Worm (Caenorhabditis elegans) whole organism, late embryonic: Measurements from ENCODE around the gene T25D3.3.

Experiments
- C08G9.2 ChIP-seq: sonication (generic microtip); optimal IDR thresholded peaks from 2 replicates; lab custom pipeline; 2016; ENCODE audit warnings: mild to moderate bottlenecking, missing genetic modification characterization, moderate library complexity, missing compliant biosample characterization
- C38D4.7 ChIP-seq: fragments of 200-800 bp; sonication (Bioruptor generic); optimal IDR thresholded peaks from 2 replicates; lab custom pipeline; 2018; ENCODE audit warnings: mild to moderate bottlenecking, missing genetic modification characterization, moderate library complexity, missing compliant biosample characterization
- K02D7.2 ChIP-seq: sonication (generic microtip); optimal IDR thresholded peaks from 2 replicates; lab custom pipeline; 2017; ENCODE audit warnings: mild to moderate bottlenecking, missing genetic modification characterization, missing compliant biosample characterization
- K09A11.1 ChIP-seq: sonication (generic microtip); optimal IDR thresholded peaks from 2 replicates; lab custom pipeline; 2017; ENCODE audit warnings: antibody characterized with exemption, mild to moderate bottlenecking, missing genetic modification characterization, missing compliant biosample characterization; ENCODE audit not compliant: insufficient read depth
- T23F11.4 ChIP-seq: fragments of 200-800 bp; sonication (Bioruptor generic); optimal IDR thresholded peaks from 2 replicates; lab custom pipeline; 2018; ENCODE audit warnings: mild to moderate bottlenecking, missing genetic modification characterization, missing compliant biosample characterization
- Y22D7AL.16 ChIP-seq: sonication (generic microtip); optimal IDR thresholded peaks from 2 replicates; lab custom pipeline; 2016; ENCODE audit warnings: missing genetic modification characterization, missing compliant biosample characterization
- ama-1 ChIP-seq: fragments of 150-350 bp; optimal IDR thresholded peaks from 2 replicates; lab custom pipeline; 2014
- ceh-18 ChIP-seq: sonication (generic microtip); optimal IDR thresholded peaks from 2 replicates; lab custom pipeline; 2016; ENCODE audit warnings: missing genetic modification characterization, missing compliant biosample characterization
- ceh-24 ChIP-seq: sonication (generic microtip); optimal IDR thresholded peaks from 2 replicates; lab custom pipeline; 2016; ENCODE audit warnings: mild to moderate bottlenecking, missing genetic modification characterization, missing compliant biosample characterization
- ceh-30 ChIP-seq: fragments of 150-350 bp; optimal IDR thresholded peaks from 2 replicates; lab custom pipeline; 2014; ENCODE audit warnings: missing biosample characterization, missing genetic modification characterization
- ceh-34 ChIP-seq: sonication (generic microtip); optimal IDR thresholded peaks from 2 replicates; lab custom pipeline; 2016; ENCODE audit warnings: mild to moderate bottlenecking, missing genetic modification characterization, missing compliant biosample characterization
- ceh-45 ChIP-seq: fragments of 200-800 bp; sonication (Bioruptor generic); IDR thresholded peaks from 2 replicates; pipeline ENCODE4 v1.3.6; 2022; ENCODE audit warnings: missing genetic modification reagents, missing genetic modification characterization, missing compliant biosample characterization
- ceh-48 ChIP-seq: sonication (generic microtip); optimal IDR thresholded peaks from 2 replicates; lab custom pipeline; 2016; ENCODE audit warnings: missing genetic modification characterization, inconsistent platforms, missing compliant biosample characterization
- ceh-9 ChIP-seq: sonication (generic microtip); optimal IDR thresholded peaks from 2 replicates; lab custom pipeline; 2016; ENCODE audit warnings: mild to moderate bottlenecking, missing genetic modification characterization, inconsistent platforms, missing compliant biosample characterization
- che-1 ChIP-seq: sonication (generic microtip); optimal IDR thresholded peaks from 2 replicates; lab custom pipeline; 2016; ENCODE audit warnings: mild to moderate bottlenecking, missing genetic modification characterization, missing compliant biosample characterization
- dmd-4 ChIP-seq: sonication (generic microtip); optimal IDR thresholded peaks from 2 replicates; lab custom pipeline; 2016; ENCODE audit warnings: borderline replicate concordance, missing genetic modification characterization, missing compliant biosample characterization
- elt-4 ChIP-seq: sonication (generic microtip); optimal IDR thresholded peaks from 2 replicates; lab custom pipeline; 2016; ENCODE audit warnings: missing genetic modification characterization, missing compliant biosample characterization
- ets-4 ChIP-seq: sonication (generic microtip); optimal IDR thresholded peaks from 2 replicates; lab custom pipeline; 2016; ENCODE audit warnings: missing genetic modification characterization, missing compliant biosample characterization
- eyg-1 ChIP-seq: sonication (generic microtip); optimal IDR thresholded peaks from 2 replicates; lab custom pipeline; 2016; ENCODE audit warnings: missing genotype, missing genetic modification characterization, missing compliant biosample characterization
- fax-1 ChIP-seq: sonication (generic microtip); optimal IDR thresholded peaks from 2 replicates; lab custom pipeline; 2016; ENCODE audit warnings: missing genotype, missing genetic modification characterization, missing compliant biosample characterization
- fkh-6 ChIP-seq: sonication (generic microtip); optimal IDR thresholded peaks from 2 replicates; lab custom pipeline; 2016; ENCODE audit warnings: missing genetic modification characterization, missing compliant biosample characterization
- gmeb-2 ChIP-seq: sonication (generic microtip); optimal IDR thresholded peaks from 2 replicates; lab custom pipeline; 2016; ENCODE audit warnings: missing genetic modification characterization, inconsistent platforms, missing compliant biosample characterization
- hlh-13 ChIP-seq: fragments of 200-800 bp; sonication (Bioruptor generic); optimal IDR thresholded peaks from 2 replicates; lab custom pipeline; 2018; ENCODE audit warnings: mild to moderate bottlenecking, missing genetic modification characterization, missing compliant biosample characterization
- hlh-15 ChIP-seq: sonication (generic microtip); optimal IDR thresholded peaks from 2 replicates; lab custom pipeline; 2016; ENCODE audit warnings: missing genetic modification characterization, missing compliant biosample characterization
- hlh-6 ChIP-seq: sonication (generic microtip); optimal IDR thresholded peaks from 2 replicates; lab custom pipeline; 2016; ENCODE audit warnings: missing genotype, missing genetic modification characterization, missing compliant biosample characterization
- hlh-8 ChIP-seq: sonication (generic microtip); optimal IDR thresholded peaks from 2 replicates; lab custom pipeline; 2016; ENCODE audit warnings: missing genotype, missing genetic modification characterization, missing compliant biosample characterization
- lim-6 ChIP-seq: sonication (generic microtip); optimal IDR thresholded peaks from 2 replicates; lab custom pipeline; 2016; ENCODE audit warnings: missing genetic modification characterization, missing compliant biosample characterization
- lin-11 ChIP-seq: fragments of 200-800 bp; sonication (Bioruptor generic); optimal IDR thresholded peaks from 2 replicates; lab custom pipeline; 2018; ENCODE audit warnings: mild to moderate bottlenecking, missing genetic modification characterization, missing compliant biosample characterization
- mec-3 ChIP-seq: sonication (generic microtip); optimal IDR thresholded peaks from 2 replicates; lab custom pipeline; 2016; ENCODE audit warnings: borderline replicate concordance, missing genetic modification characterization, missing compliant biosample characterization
- nhr-232 ChIP-seq: sonication (generic microtip); optimal IDR thresholded peaks from 2 replicates; lab custom pipeline; 2016; ENCODE audit warnings: missing genetic modification characterization, missing compliant biosample characterization
- pax-1 ChIP-seq: fragments of 150-350 bp; optimal IDR thresholded peaks from 2 replicates; lab custom pipeline; 2014; ENCODE audit warnings: missing biosample characterization, missing genetic modification characterization
- pqm-1 ChIP-seq: sonication (generic microtip); optimal IDR thresholded peaks from 2 replicates; lab custom pipeline; 2016; ENCODE audit warnings: missing genetic modification characterization, missing compliant biosample characterization
- ref-2 ChIP-seq: sonication (generic microtip); optimal IDR thresholded peaks from 2 replicates; lab custom pipeline; 2016; ENCODE audit warnings: missing genetic modification characterization, missing compliant biosample characterization
- rnt-1 ChIP-seq: sonication (generic microtip); optimal IDR thresholded peaks from 2 replicates; lab custom pipeline; 2016; ENCODE audit warnings: missing genetic modification characterization, missing compliant biosample characterization
- sdc-2 ChIP-seq: sonication (generic microtip); optimal IDR thresholded peaks from 2 replicates; lab custom pipeline; 2016; ENCODE audit warnings: missing genotype, missing genetic modification characterization, missing compliant biosample characterization
- sox-2 ChIP-seq: fragments of 200-800 bp; sonication (Bioruptor generic); IDR thresholded peaks from 2 replicates; pipeline ENCODE4 v1.3.6; 2022; ENCODE audit warnings: missing genetic modification reagents, missing genetic modification characterization, missing compliant biosample characterization
- sox-4 ChIP-seq: sonication (generic microtip); optimal IDR thresholded peaks from 2 replicates; lab custom pipeline; 2017; ENCODE audit warnings: mild to moderate bottlenecking, missing genetic modification characterization, inconsistent platforms, missing compliant biosample characterization
- tbx-2 ChIP-seq: sonication (generic microtip); optimal IDR thresholded peaks from 2 replicates; lab custom pipeline; 2016; ENCODE audit warnings: missing genetic modification characterization, missing compliant biosample characterization
- unc-55 ChIP-seq: sonication (generic microtip); optimal IDR thresholded peaks from 2 replicates; lab custom pipeline; 2017; ENCODE audit warnings: missing biosample characterization, missing genetic modification reagents, missing genetic modification characterization
- unc-86 ChIP-seq: sonication (generic microtip); optimal IDR thresholded peaks from 2 replicates; lab custom pipeline; 2016; ENCODE audit warnings: missing genetic modification characterization, missing compliant biosample characterization
- zip-5 ChIP-seq: sonication (generic microtip); optimal IDR thresholded peaks from 2 replicates; lab custom pipeline; 2016; ENCODE audit warnings: missing genetic modification characterization, missing compliant biosample characterization

The T25D3.3 gene

ce11 chrII:124904-125303 lies 27.5 kb upstream of the T25D3.3 start, which contains the start of gene nmur-2:
Gene nmur-2, minus strand, starts transcription at chrII:125004.
- TF ChIP-seq ceh-34 (tag; lab: Kevin White, UChicago) (no peak), sox-2 (GFP tag; lab: Robert Waterston, UW) (no peak), tbx-2 (tag; lab: Kevin White, UChicago) (no peak), pqm-1 (no peak), mec-3 (tag; lab: Kevin White, UChicago) (no peak), ama-1 (lab: Kevin White, UChicago) (no peak), ref-2 (tag; lab: Kevin White, UChicago) (no peak), zip-5 (no peak), eyg-1 (tag; lab: Kevin White, UChicago) (no peak), K02D7.2 (tag; lab: Kevin White, UChicago) (no peak), ceh-48 (tag; lab: Kevin White, UChicago) (no peak), C38D4.7 (GFP tag; lab: Kevin White, UChicago) (no peak), gmeb-2 (tag; lab: Kevin White, UChicago) (no peak)

DNA sequence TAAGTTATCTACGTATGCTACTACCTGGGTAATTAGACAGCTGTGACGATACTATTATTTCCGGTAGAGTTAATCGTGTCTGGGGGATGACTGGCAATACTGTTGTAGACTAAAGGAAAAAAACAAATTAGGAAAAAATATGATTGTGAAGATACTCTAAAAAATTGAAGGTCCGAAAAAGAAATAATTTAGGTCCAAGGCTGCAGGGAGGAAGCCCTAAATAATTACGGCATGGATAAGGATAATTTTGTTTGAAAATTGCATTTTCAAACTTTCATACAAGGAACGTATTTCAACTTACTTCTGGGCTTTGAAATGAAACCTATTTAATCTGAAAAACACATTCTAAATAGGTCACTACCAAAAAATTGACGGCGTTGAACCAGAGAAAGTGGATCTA lies 23.5 kb upstream of the T25D3.3 start, which contains the start of gene srd-3:
Gene srd-3 (minus strand): TSS at position 101 of the 400 bp plus-strand sequence.
- no peak for TF ChIP-seq rnt-1 (tag; lab: Kevin White, UChicago)
- no peak for TF ChIP-seq fkh-6
- no peak for TF ChIP-seq pax-1 (tag; lab: Kevin White, UChicago)
- no peak for TF ChIP-seq hlh-6 (tag; lab: Kevin White, UChicago)
- TF ChIP-seq K09A11.1: no peak
- TF ChIP-seq Y22D7AL.16: no peak
- no peak for TF ChIP-seq ceh-30
- no peak for TF ChIP-seq lin-11 (tag; lab: Kevin White, UChicago)
- no peak for TF ChIP-seq hlh-13 (GFP tag; lab: Kevin White, UChicago)
- TF ChIP-seq ceh-18 (tag; lab: Kevin White, UChicago): no peak
- TF ChIP-seq lim-6 (tag; lab: Kevin White, UChicago): no peak
- no peak for TF ChIP-seq ceh-24 (tag; lab: Kevin White, UChicago)
- no peak for TF ChIP-seq ceh-9
- TF ChIP-seq sox-4 (tag; lab: Kevin White, UChicago): no peak

ce11 chrII:129770-130169 lies 22.6 kb upstream of the T25D3.3 start:
- TF ChIP-seq ets-4 (tag; lab: Kevin White, UChicago): no peak
- TF ChIP-seq unc-86 (tag; lab: Kevin White, UChicago): no peak
- no peak for TF ChIP-seq hlh-15 (tag; lab: Kevin White, UChicago)

- TF ChIP-seq nhr-232 (tag; lab: Kevin White, UChicago) (no peak), ceh-34 (tag; lab: Kevin White, UChicago) (no peak), che-1 (tag; lab: Kevin White, UChicago) (no peak), unc-55 (peak; percentile 89), hlh-6 (tag; lab: Kevin White, UChicago) (no peak), hlh-8 (tag; lab: Kevin White, UChicago) (peak; percentile 48), fax-1 (tag; lab: Kevin White, UChicago) (no peak), C08G9.2 (tag; lab: Kevin White, UChicago) (no peak), ceh-45 (no peak), sdc-2 (tag; lab: Kevin White, UChicago) (no peak), dmd-4 (tag; lab: Kevin White, UChicago) (no peak), elt-4 (tag; lab: Kevin White, UChicago) (no peak), T23F11.4 (GFP tag; lab: Kevin White, UChicago) (no peak), rnt-1 (tag; lab: Kevin White, UChicago) (no peak), unc-86 (tag; lab: Kevin White, UChicago) (no peak), hlh-15 (tag; lab: Kevin White, UChicago) (no peak)
These were observed 18.7 kb upstream of the T25D3.3 start, which contains the start of gene cwn-1 for ce11 chrII:133548-134275. Gene cwn-1, minus strand, starts transcription at chrII:133598.
